Worm (Caenorhabditis elegans) whole organism, L1 larva: ENCODE data around the gene lido-17.

Source experiments
- ceh-82 ChIP-seq, 3 experiments: fragments of 150-350 bp in 1 of 3; sonication (generic microtip) in 2 of 3; optimal IDR thresholded peaks; 2 replicates each; lab custom pipeline; 2014 to 2017; ENCODE audit warnings: missing biosample characterization in 3 of 3, missing genetic modification characterization in 3 of 3
- irx-1 ChIP-seq: sonication (generic microtip); optimal IDR thresholded peaks from 2 replicates; lab custom pipeline; 2016; ENCODE audit warnings: missing genetic modification characterization, missing compliant biosample characterization
- mep-1 ChIP-seq: fragments of 150-350 bp; optimal IDR thresholded peaks from 2 replicates; lab custom pipeline; 2014; ENCODE audit warnings: missing biosample characterization, missing genetic modification characterization
- nhr-84 ChIP-seq: sonication (generic microtip); optimal IDR thresholded peaks from 2 replicates; lab custom pipeline; 2017; ENCODE audit warnings: missing biosample characterization, missing genetic modification characterization

DNA sequence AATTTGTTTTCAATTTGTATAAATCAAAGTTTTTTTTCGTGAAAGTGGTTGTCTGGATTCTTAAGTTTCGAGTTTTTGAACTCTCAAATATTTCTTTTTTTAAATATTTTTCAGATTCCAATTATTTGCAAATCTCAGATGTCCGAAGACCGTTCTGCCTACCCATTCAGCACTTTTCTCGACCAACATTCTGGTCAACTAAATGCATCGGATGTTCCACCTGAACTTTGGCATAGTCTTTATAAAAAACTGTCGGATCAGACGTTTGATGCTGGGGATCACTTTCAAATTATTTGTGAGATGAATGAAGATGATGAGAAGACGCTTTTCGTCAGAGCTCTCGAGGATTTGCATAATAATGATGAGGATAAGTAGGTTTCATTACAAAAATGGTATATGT is 53.8 kb downstream of the lido-17 start, which contains the start of gene ttll-12:
- TF ChIP-seq ceh-82 (tag; optimal IDR thresholded peaks at IDR 0.05; lab: Kevin White, UChicago): no peak
- TF ChIP-seq mep-1: peak; percentile 10
- TF ChIP-seq nhr-84 (tag; lab: Kevin White, UChicago): no peak
- TF ChIP-seq irx-1 (tag; lab: Kevin White, UChicago): no peak
